Fruit fly (Drosophila melanogaster) whole organism, embryonic: ENCODE measurements around the gene CG14082.

Source experiments
- Bteb2 ChIP-seq: fragments of 200-800 bp; sonication (Bioruptor generic); optimal IDR thresholded peaks from 2 replicates; lab custom pipeline; 2016; ENCODE audit warnings: missing biosample characterization, missing genetic modification characterization
- CG10543 ChIP-seq: fragments of 200-800 bp; sonication (Bioruptor generic); optimal IDR thresholded peaks from 3 replicates; lab custom pipeline; 2017; ENCODE audit warnings: missing biosample characterization, mild to moderate bottlenecking, missing genetic modification characterization, moderate library complexity
- CG11456 ChIP-seq: fragments of 200-800 bp; sonication (Bioruptor generic); IDR thresholded peaks from 3 replicates; pipeline ENCODE4 v1.3.6; 2022; ENCODE audit warnings: missing biosample characterization, missing genetic modification characterization
- CG13296 ChIP-seq: fragments of 200-800 bp; sonication (Bioruptor generic); optimal IDR thresholded peaks from 3 replicates; lab custom pipeline; 2018; ENCODE audit warnings: missing biosample characterization, mild to moderate bottlenecking, missing genetic modification characterization
- CG13624 ChIP-seq: fragments of 200-800 bp; sonication (Bioruptor generic); optimal IDR thresholded peaks from 2 replicates; lab custom pipeline; 2016; ENCODE audit warnings: missing biosample characterization, missing genetic modification characterization
- CG14965 ChIP-seq: fragments of 200-800 bp; sonication (Bioruptor generic); optimal IDR thresholded peaks from 2 replicates; lab custom pipeline; 2016; ENCODE audit warnings: missing biosample characterization, missing genetic modification characterization, borderline replicate concordance
- CG1529 ChIP-seq: fragments of 200-800 bp; sonication (Bioruptor generic); optimal IDR thresholded peaks from 3 replicates; lab custom pipeline; 2018; ENCODE audit warnings: missing biosample characterization, missing genetic modification characterization
- CG17385 ChIP-seq: fragments of 200-800 bp; sonication (Bioruptor generic); optimal IDR thresholded peaks from 3 replicates; lab custom pipeline; 2018; ENCODE audit warnings: missing biosample characterization, mild to moderate bottlenecking, missing genetic modification characterization
- CG2129 ChIP-seq: fragments of 200-800 bp; sonication (Bioruptor generic); IDR thresholded peaks from 2 replicates; pipeline ENCODE4 v1.3.6; 2022; ENCODE audit warnings: missing biosample characterization, missing genetic modification characterization; ENCODE audit not compliant: partially characterized antibody
- CG2202 ChIP-seq: fragments of 200-800 bp; sonication (Bioruptor generic); optimal IDR thresholded peaks from 2 replicates; lab custom pipeline; 2018; ENCODE audit warnings: missing biosample characterization, mild to moderate bottlenecking, missing genetic modification characterization
- CG3995 ChIP-seq: fragments of 200-800 bp; sonication (Bioruptor generic); optimal IDR thresholded peaks from 3 replicates; lab custom pipeline; 2016; ENCODE audit warnings: missing biosample characterization, missing genetic modification characterization
- CG6683 ChIP-seq: fragments of 200-800 bp; sonication (Bioruptor generic); optimal IDR thresholded peaks from 2 replicates; lab custom pipeline; 2017; ENCODE audit warnings: missing biosample characterization, mild to moderate bottlenecking, missing genetic modification characterization, missing genetic modification reagents
- CG6689 ChIP-seq: fragments of 200-800 bp; sonication (Bioruptor generic); IDR thresholded peaks from 2 replicates; pipeline ENCODE4 v1.3.6; 2022; ENCODE audit warnings: missing biosample characterization, missing genetic modification characterization
- CG8924 ChIP-seq: fragments of 200-800 bp; optimal IDR thresholded peaks from 3 replicates; lab custom pipeline; 2019; ENCODE audit warnings: missing biosample characterization, mild to moderate bottlenecking, missing genetic modification characterization, moderate library complexity
- CG9876 ChIP-seq: fragments of 200-800 bp; sonication (Bioruptor generic); optimal IDR thresholded peaks from 2 replicates; lab custom pipeline; 2016; ENCODE audit warnings: missing biosample characterization, missing genetic modification characterization
- CHES-1-like ChIP-seq: fragments of 200-800 bp; sonication (Bioruptor generic); optimal IDR thresholded peaks from 2 replicates; lab custom pipeline; 2016; ENCODE audit warnings: missing biosample characterization, missing genetic modification characterization
- Dll ChIP-seq: fragments of 200-800 bp; sonication (Bioruptor generic); IDR thresholded peaks from 4 replicates; pipeline ENCODE4 v1.3.6; 2022; ENCODE audit warnings: missing biosample characterization, missing genetic modification characterization; ENCODE audit not compliant: partially characterized antibody
- ERR ChIP-seq: fragments of 200-800 bp; sonication (Bioruptor generic); optimal IDR thresholded peaks from 2 replicates; lab custom pipeline; 2016; ENCODE audit warnings: missing biosample characterization, missing genetic modification characterization
- Elba2 ChIP-seq: fragments of 200-800 bp; sonication (Bioruptor generic); optimal IDR thresholded peaks from 3 replicates; lab custom pipeline; 2016; ENCODE audit warnings: missing biosample characterization, missing genetic modification characterization
- Gsc ChIP-seq: fragments of 200-800 bp; sonication (Bioruptor generic); IDR thresholded peaks from 2 replicates; pipeline ENCODE4 v1.3.6; 2022; ENCODE audit warnings: missing biosample characterization, missing genetic modification characterization
- Mad ChIP-seq: fragments of 200-800 bp; sonication (Bioruptor generic); optimal IDR thresholded peaks from 2 replicates; lab custom pipeline; 2016; ENCODE audit warnings: missing biosample characterization, missing genetic modification characterization
- Mrtf ChIP-seq: fragments of 200-800 bp; sonication (Bioruptor generic); IDR thresholded peaks from 3 replicates; pipeline ENCODE4 v1.3.6; 2022; ENCODE audit warnings: missing biosample characterization, missing genetic modification characterization
- Spps ChIP-seq: fragments of 200-800 bp; sonication (Bioruptor generic); optimal IDR thresholded peaks from 2 replicates; lab custom pipeline; 2018; ENCODE audit warnings: missing biosample characterization, mild to moderate bottlenecking, missing genetic modification characterization
- Vsx1 ChIP-seq: fragments of 200-800 bp; sonication (Bioruptor generic); optimal IDR thresholded peaks from 2 replicates; lab custom pipeline; 2017; ENCODE audit warnings: missing biosample characterization, mild to moderate bottlenecking, missing genetic modification characterization, missing genetic modification reagents
- al ChIP-seq: fragments of 200-800 bp; sonication (Bioruptor generic); IDR thresholded peaks from 2 replicates; pipeline ENCODE4 v1.3.6; 2022; ENCODE audit warnings: missing biosample characterization, missing genetic modification characterization
- bigmax ChIP-seq: fragments of 200-800 bp; sonication (Bioruptor generic); optimal IDR thresholded peaks from 2 replicates; lab custom pipeline; 2018; ENCODE audit warnings: missing biosample characterization, mild to moderate bottlenecking, missing genetic modification characterization
- disco-r ChIP-seq: fragments of 200-800 bp; sonication (Bioruptor generic); optimal IDR thresholded peaks from 2 replicates; lab custom pipeline; 2016; ENCODE audit warnings: missing biosample characterization, missing genetic modification characterization
- dmrt11E ChIP-seq: fragments of 200-800 bp; sonication (Bioruptor generic); optimal IDR thresholded peaks from 3 replicates; lab custom pipeline; 2018; ENCODE audit warnings: missing biosample characterization, mild to moderate bottlenecking, missing genetic modification characterization, moderate library complexity
- dpn ChIP-seq, 2 experiments: fragments of 200-800 bp; sonication (Bioruptor generic); optimal IDR thresholded peaks; 3 replicates each; lab custom pipeline; 2016; ENCODE audit warnings: missing biosample characterization in 2 of 2, missing genetic modification characterization in 2 of 2
- dysf ChIP-seq: fragments of 200-800 bp; sonication (Bioruptor generic); IDR thresholded peaks from 3 replicates; pipeline ENCODE4 v1.3.6; 2022; ENCODE audit warnings: missing biosample characterization, missing genetic modification characterization
- fd64A ChIP-seq: fragments of 200-800 bp; sonication (Bioruptor generic); optimal IDR thresholded peaks from 3 replicates; lab custom pipeline; 2018; ENCODE audit warnings: missing biosample characterization, mild to moderate bottlenecking, missing genetic modification characterization
- fru ChIP-seq: fragments of >200 bp; optimal IDR thresholded peaks from 2 replicates; lab custom pipeline; 2017
- gce ChIP-seq: fragments of 200-800 bp; sonication (Bioruptor generic); IDR thresholded peaks from 3 replicates; pipeline ENCODE4 v1.3.6; 2022; ENCODE audit warnings: missing biosample characterization, missing genetic modification characterization
- gro ChIP-seq: fragments of 200-800 bp; sonication (Bioruptor generic); optimal IDR thresholded peaks from 2 replicates; lab custom pipeline; 2016; ENCODE audit warnings: missing biosample characterization, missing genetic modification characterization
- gsb ChIP-seq: fragments of 200-800 bp; sonication (Bioruptor generic); IDR thresholded peaks from 2 replicates; pipeline ENCODE4 v1.3.6; 2022; ENCODE audit warnings: missing biosample characterization, missing genetic modification characterization
- h ChIP-seq: fragments of >200 bp; optimal IDR thresholded peaks from 2 replicates; lab custom pipeline; 2017
- jumu ChIP-seq: fragments of 200-800 bp; sonication (Bioruptor generic); optimal IDR thresholded peaks from 3 replicates; lab custom pipeline; 2016; ENCODE audit warnings: missing biosample characterization, missing genetic modification characterization
- kay ChIP-seq: fragments of 200-800 bp; sonication (Bioruptor generic); optimal IDR thresholded peaks from 2 replicates; lab custom pipeline; 2016; ENCODE audit warnings: missing biosample characterization, missing genetic modification characterization
- klu ChIP-seq: fragments of 200-800 bp; sonication (Bioruptor generic); IDR thresholded peaks from 2 replicates; pipeline ENCODE4 v1.3.6; 2022; ENCODE audit warnings: missing biosample characterization, missing genetic modification characterization
- lbe ChIP-seq: fragments of 200-800 bp; sonication (Bioruptor generic); optimal IDR thresholded peaks from 2 replicates; lab custom pipeline; 2016; ENCODE audit warnings: missing biosample characterization, mild to moderate bottlenecking, missing genetic modification characterization
- lola ChIP-seq, 3 experiments: fragments of >200 bp in 2 of 3; fragments of 200-800 bp in 1 of 3; sonication (Bioruptor generic) in 1 of 3; optimal IDR thresholded peaks; 2 replicates each; lab custom pipeline; 2017 to 2019; ENCODE audit warnings: missing biosample characterization in 3 of 3, missing genetic modification characterization in 3 of 3, mild to moderate bottlenecking in 1 of 3, moderate library complexity in 1 of 3
- mam ChIP-seq: fragments of 200-800 bp; sonication (Bioruptor generic); optimal IDR thresholded peaks from 3 replicates; lab custom pipeline; 2016; ENCODE audit warnings: missing biosample characterization, missing genetic modification characterization
- mirr ChIP-seq: fragments of 200-800 bp; sonication (Bioruptor generic); optimal IDR thresholded peaks from 3 replicates; lab custom pipeline; 2018; ENCODE audit warnings: missing biosample characterization, mild to moderate bottlenecking, missing genetic modification characterization
- pho ChIP-seq: fragments of 200-800 bp; sonication (Bioruptor generic); optimal IDR thresholded peaks from 2 replicates; lab custom pipeline; 2016; ENCODE audit warnings: missing biosample characterization, missing genetic modification characterization
- pum ChIP-seq: fragments of 200-800 bp; sonication (Bioruptor generic); optimal IDR thresholded peaks from 2 replicates; lab custom pipeline; 2016; ENCODE audit warnings: missing biosample characterization, missing genetic modification characterization
- sna ChIP-seq: fragments of 200-800 bp; sonication (Bioruptor generic); IDR thresholded peaks from 2 replicates; pipeline ENCODE4 v1.3.6; 2022; ENCODE audit warnings: missing biosample characterization, missing genetic modification characterization; ENCODE audit not compliant: partially characterized antibody
- sr ChIP-seq: fragments of 200-800 bp; sonication (Bioruptor generic); IDR thresholded peaks from 3 replicates; pipeline ENCODE4 v1.3.6; 2022; ENCODE audit warnings: missing biosample characterization, missing genetic modification characterization
- ttk ChIP-seq: fragments of 200-800 bp; sonication (Bioruptor generic); IDR thresholded peaks from 2 replicates; pipeline ENCODE4 v2.1.2; 2022; ENCODE audit warnings: missing biosample characterization, missing genetic modification characterization
- tx ChIP-seq: fragments of 200-800 bp; sonication (Bioruptor generic); optimal IDR thresholded peaks from 2 replicates; lab custom pipeline; 2016; ENCODE audit warnings: missing biosample characterization, missing genetic modification characterization
- zen ChIP-seq: fragments of 200-800 bp; sonication (Bioruptor generic); optimal IDR thresholded peaks from 3 replicates; lab custom pipeline; 2018; ENCODE audit warnings: missing biosample characterization, mild to moderate bottlenecking, missing genetic modification characterization, moderate library complexity

Gene CG14082

DNA sequence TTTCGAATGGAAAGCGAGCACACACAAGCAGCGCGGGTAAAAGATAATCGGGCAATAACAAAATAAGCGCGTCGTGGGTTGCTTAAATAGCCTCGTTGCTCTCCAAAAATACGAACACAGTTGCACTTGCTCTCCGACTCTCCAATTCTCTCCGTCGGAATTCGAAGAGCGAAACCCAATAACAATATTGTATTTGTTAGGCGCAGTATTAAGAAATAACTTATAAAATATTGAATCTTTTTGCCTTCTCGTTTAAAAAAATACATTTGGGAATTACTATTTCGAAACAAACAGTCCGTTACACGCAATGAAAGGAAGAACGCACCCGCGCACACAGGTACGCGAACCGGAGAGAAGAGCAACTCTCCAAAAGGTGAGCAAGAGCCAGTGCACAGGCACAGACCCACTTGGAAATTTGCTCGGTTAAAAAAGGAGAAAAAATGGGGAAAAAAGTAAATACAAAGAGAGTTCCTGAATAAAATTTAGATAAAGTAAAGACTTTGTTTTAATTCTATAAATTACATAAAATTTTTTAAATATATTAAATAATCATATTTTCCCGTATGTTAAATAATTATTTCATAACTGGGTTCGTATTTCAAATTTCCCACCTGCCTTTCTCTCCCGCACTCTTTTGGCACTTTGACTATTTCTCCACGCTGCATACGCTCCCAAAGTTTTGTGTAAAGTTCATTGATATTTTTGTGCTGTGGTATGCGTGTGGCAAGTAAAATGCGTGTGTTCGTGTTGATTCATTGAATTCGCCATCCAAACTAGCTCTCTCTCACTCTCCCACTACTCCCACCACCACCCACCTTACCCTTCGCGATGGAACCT lies 52.2 kb downstream of the CG14082 start, which contains the start of gene Mkp3 (continued):
- peak; percentile 92 for TF ChIP-seq CG6683 (GFP tag; lab: Kevin White, UChicago)
- peak; percentile 91 for TF ChIP-seq CG10543
- no peak for TF ChIP-seq CG9876 (GFP tag; lab: Kevin White, UChicago)
- TF ChIP-seq CG11456 (GFP tag; lab: Robert Waterston, UW) = peak; percentile 88
- no peak for TF ChIP-seq disco-r (GFP tag; lab: Kevin White, UChicago)
- TF ChIP-seq Mad (GFP tag; lab: Kevin White, UChicago) = peak; percentile 59
- no peak for TF ChIP-seq CG13624 (GFP tag; lab: Kevin White, UChicago)
- peak; percentile 31; the same call in 1 of the 3 replicates for TF ChIP-seq sr (GFP tag; lab: Robert Waterston, UW)
- TF ChIP-seq CG2129 = no peak
- peak; percentile 94 for TF ChIP-seq dysf (GFP tag; lab: Robert Waterston, UW)
- TF ChIP-seq jumu (GFP tag; lab: Kevin White, UChicago) = no peak
- peak; percentile 55 for TF ChIP-seq CG2202 (tag; lab: Kevin White, UChicago)
- TF ChIP-seq ttk (GFP tag; lab: Robert Waterston, UW) = peak; percentile 87
- TF ChIP-seq lbe = peak; percentile 63
- no peak for TF ChIP-seq Dll
- TF ChIP-seq fru = no peak
- TF ChIP-seq h = no peak
- TF ChIP-seq gce (GFP tag; lab: Robert Waterston, UW) = peak; percentile 73; the same call in 2 of the 3 replicates
- peak in 1 of 3 experiments; percentile 77 for TF ChIP-seq lola (GFP tag; optimal IDR thresholded peaks at IDR 0.05; lab: Kevin White, UChicago)
- TF ChIP-seq ERR = no peak
- TF ChIP-seq mirr = peak; percentile 13
- TF ChIP-seq CG8924 (tag; lab: Kevin White, UChicago) = peak; percentile 91
- TF ChIP-seq CHES-1-like (GFP tag; lab: Kevin White, UChicago) = no peak
- peak; percentile 94 for TF ChIP-seq CG13296 (GFP tag; lab: Kevin White, UChicago)
- TF ChIP-seq gsb (GFP tag; lab: Robert Waterston, UW) = peak; percentile 79
- peak; percentile 55 for TF ChIP-seq CG3995 (GFP tag; lab: Kevin White, UChicago)
- peak; percentile 18 for TF ChIP-seq Bteb2 (GFP tag; lab: Kevin White, UChicago)
- peak; percentile 61 for TF ChIP-seq dmrt11E (tag; lab: Kevin White, UChicago)
- peak; percentile 48 for TF ChIP-seq Spps (tag; lab: Kevin White, UChicago)
- peak; percentile 31 for TF ChIP-seq mam (GFP tag; lab: Kevin White, UChicago)
- TF ChIP-seq CG6689 (GFP tag; lab: Robert Waterston, UW) = peak; percentile 94
- peak; percentile 19 to 82 for TF ChIP-seq dpn (GFP tag; optimal IDR thresholded peaks at IDR 0.05; lab: Kevin White, UChicago)
- TF ChIP-seq kay (GFP tag; lab: Kevin White, UChicago) = peak; percentile 36
- TF ChIP-seq zen (tag; lab: Kevin White, UChicago) = peak; percentile 42
- TF ChIP-seq Vsx1 = peak; percentile 83
- no peak for TF ChIP-seq gro (GFP tag; lab: Kevin White, UChicago)
- TF ChIP-seq sna (GFP tag; lab: Robert Waterston, UW) = no peak
- peak; percentile 86 for TF ChIP-seq al (GFP tag; lab: Robert Waterston, UW)
- no peak for TF ChIP-seq fd64A (GFP tag; lab: Kevin White, UChicago)
- TF ChIP-seq CG17385 (GFP tag; lab: Kevin White, UChicago) = peak; percentile 85
- TF ChIP-seq Gsc (GFP tag; lab: Robert Waterston, UW) = no peak
- peak; percentile 76 for TF ChIP-seq Mrtf (GFP tag; lab: Robert Waterston, UW)
- TF ChIP-seq CG1529 = peak; percentile 82
- TF ChIP-seq pum (GFP tag; lab: Kevin White, UChicago) = peak; percentile 8
- no peak for TF ChIP-seq pho (GFP tag; lab: Kevin White, UChicago)
- TF ChIP-seq bigmax (GFP tag; lab: Kevin White, UChicago) = no peak
- no peak for TF ChIP-seq CG14965 (GFP tag; lab: Kevin White, UChicago)
- no peak; the same call in none of the 2 replicates for TF ChIP-seq klu (GFP tag; lab: Robert Waterston, UW)
- no peak for TF ChIP-seq tx (GFP tag; lab: Kevin White, UChicago)
- no peak for TF ChIP-seq Elba2
